Worm (Caenorhabditis elegans): ENCODE data around the gene F08F1.3.

DNA sequence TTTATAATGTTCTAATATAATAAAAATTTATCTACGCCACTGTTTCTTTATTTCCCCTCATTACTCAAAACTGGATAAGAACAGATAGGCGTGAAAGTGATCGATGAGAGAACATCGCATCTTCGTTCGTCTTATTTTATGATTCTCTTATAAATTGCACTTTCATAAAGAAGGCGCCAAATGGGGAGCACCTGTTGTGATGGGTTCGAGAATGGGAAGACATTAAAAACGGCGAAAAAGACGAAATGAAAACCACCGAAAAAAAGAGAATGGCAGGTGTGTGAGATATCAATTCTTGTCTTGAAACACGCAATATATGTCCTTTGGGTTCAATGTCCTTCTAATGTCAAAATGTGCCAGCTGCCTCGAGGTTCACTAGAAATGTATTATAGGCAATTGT, 34.4 kb upstream of the F08F1.3 start:
- no peak for TF ChIP-seq sdz-38 (tag; optimal IDR thresholded peaks at IDR 0.05)
- TF ChIP-seq snpc-4 (GFP tag; optimal IDR thresholded peaks at IDR 0.05), result no peak
- TF ChIP-seq snpc-4 (tag; optimal IDR thresholded peaks at IDR 0.05), result no peak
- no peak for TF ChIP-seq C06A6.2 (GFP tag; conservative IDR thresholded peaks at IDR 0.05)
- no peak for TF ChIP-seq efl-1 (GFP tag; optimal IDR thresholded peaks at IDR 0.05)
- TF ChIP-seq ztf-3 (GFP tag; optimal IDR thresholded peaks at IDR 0.05), result no peak
- no peak for TF ChIP-seq sea-2 (GFP tag; IDR thresholded peaks at IDR 0.05)
- no peak for TF ChIP-seq ama-1 (optimal IDR thresholded peaks at IDR 0.05)
- no peak for TF ChIP-seq ama-1 (GFP tag; optimal IDR thresholded peaks at IDR 0.05)
- TF ChIP-seq hlh-12 (tag; optimal IDR thresholded peaks at IDR 0.05), result no peak
- no peak for TF ChIP-seq gei-17 (GFP tag; optimal IDR thresholded peaks at IDR 0.05)
- TF ChIP-seq lsy-27 (tag; optimal IDR thresholded peaks at IDR 0.05; ENCODE audit: borderline replicate concordance, insufficient read depth), result no peak
